Fruit fly (Drosophila melanogaster): ENCODE measurements around the gene CG43703.

Gene CG43703

dm6 chr2L:3805274-3806196, 40.2 kb downstream of the CG43703 start (continued):
- TF ChIP-seq cwo (GFP tag; optimal IDR thresholded peaks at IDR 0.05) (no peak), Dp (GFP tag; optimal IDR thresholded peaks at IDR 0.05) (no peak), ham (GFP tag; IDR thresholded peaks at IDR 0.05) (no peak), CG16815 (GFP tag; optimal IDR thresholded peaks at IDR 0.05) (no peak), shn (GFP tag; optimal IDR thresholded peaks at IDR 0.05) (no peak), Ada2b (GFP tag; IDR thresholded peaks at IDR 0.05) (no peak; the same call in 1 of the 2 replicates), zf30C (GFP tag; optimal IDR thresholded peaks at IDR 0.05) (no peak), CG4707 (GFP tag; optimal IDR thresholded peaks at IDR 0.05) (no peak), Med (GFP tag) (peak; percentile 63), gt (GFP tag; IDR thresholded peaks at IDR 0.05) (no peak), en (GFP tag; optimal IDR thresholded peaks at IDR 0.05) (no peak), crc (GFP tag; optimal IDR thresholded peaks at IDR 0.05) (no peak), BEAF-32 (GFP tag; optimal IDR thresholded peaks at IDR 0.05) (no peak), odd (GFP tag; optimal IDR thresholded peaks at IDR 0.05) (no peak), CG12155 (GFP tag; optimal IDR thresholded peaks at IDR 0.05) (no peak), CG11504 (tag; optimal IDR thresholded peaks at IDR 0.05) (peak; percentile 78), fd3F (GFP tag; optimal IDR thresholded peaks at IDR 0.05) (no peak), CG2678 (tag; optimal IDR thresholded peaks at IDR 0.05) (peak; percentile 65), pzg (GFP tag; optimal IDR thresholded peaks at IDR 0.05) (no peak), tna (GFP tag; IDR thresholded peaks at IDR 0.05; ENCODE audit: partially characterized antibody) (no peak), gfzf (GFP tag; optimal IDR thresholded peaks at IDR 0.05) (no peak), CG33213 (GFP tag; optimal IDR thresholded peaks at IDR 0.05) (no peak), cas (GFP tag; IDR thresholded peaks at IDR 0.05) (no peak), PHDP (tag; optimal IDR thresholded peaks at IDR 0.05) (no peak), Dbx (GFP tag; IDR thresholded peaks at IDR 0.05) (0 out of 3 replicates have a peak, but pooled peaks have one; percentile 11), bab2 (GFP tag; optimal IDR thresholded peaks at IDR 0.05) (no peak), CG3995 (GFP tag; optimal IDR thresholded peaks at IDR 0.05) (no peak), CG11696 (GFP tag; IDR thresholded peaks at IDR 0.05) (no peak), Usf (GFP tag; optimal IDR thresholded peaks at IDR 0.05) (no peak), CG2875 (GFP tag; optimal IDR thresholded peaks at IDR 0.05) (no peak), tgo (GFP tag; IDR thresholded peaks at IDR 0.05) (no peak), CG10209 (GFP tag; optimal IDR thresholded peaks at IDR 0.05) (peak; percentile 18), nau (GFP tag; optimal IDR thresholded peaks at IDR 0.05) (no peak), CG5180 (GFP tag; optimal IDR thresholded peaks at IDR 0.05) (peak; percentile 7), MESR4 (GFP tag; optimal IDR thresholded peaks at IDR 0.05) (no peak), grn (GFP tag; optimal IDR thresholded peaks at IDR 0.05) (no peak), psq (GFP tag; optimal IDR thresholded peaks at IDR 0.05) (no peak), Kr (GFP tag; optimal IDR thresholded peaks at IDR 0.05) (no peak), sc (optimal IDR thresholded peaks at IDR 0.05) (no peak), sc (GFP tag; optimal IDR thresholded peaks at IDR 0.05) (no peak), HmgZ (tag; optimal IDR thresholded peaks at IDR 0.05) (no peak), Xrp1 (GFP tag; IDR thresholded peaks at IDR 0.05) (peak; percentile 21; the same call in 1 of the 2 replicates), p53 (GFP tag; optimal IDR thresholded peaks at IDR 0.05) (no peak), Mrtf (GFP tag; IDR thresholded peaks at IDR 0.05) (0 out of 3 replicates have a peak, but pooled peaks have one; percentile 42), ems (GFP tag; optimal IDR thresholded peaks at IDR 0.05) (no peak), CG18011 (GFP tag; optimal IDR thresholded peaks at IDR 0.05) (no peak), CG8359 (GFP tag; optimal IDR thresholded peaks at IDR 0.05; ENCODE audit: borderline replicate concordance) (no peak), chif (GFP tag; optimal IDR thresholded peaks at IDR 0.05) (no peak), lbe (GFP tag; optimal IDR thresholded peaks at IDR 0.05) (no peak)

Data from whole organism, embryonic.